Worm (Caenorhabditis elegans): ENCODE data around the gene Y42G9A.1.

Y42G9A.1 gene

ce11 chrIII:6173020-6173597 lies 23.3 kb downstream of the Y42G9A.1 start, which contains the start of the genes abcf-3 and F42A10.5:
TSS of gene abcf-3 (plus strand) at chrIII:6173403.
TSS of gene F42A10.5 (minus strand) at chrIII:6173477.
- no peak for TF ChIP-seq pqm-1 (tag; optimal IDR thresholded peaks at IDR 0.05)
- no peak for TF ChIP-seq ceh-16 (tag; optimal IDR thresholded peaks at IDR 0.05)
- no peak for TF ChIP-seq egl-27 (tag; optimal IDR thresholded peaks at IDR 0.05)
- TF ChIP-seq pha-4 (tag; optimal IDR thresholded peaks at IDR 0.05), result peak; percentile 79
- no peak for TF ChIP-seq jun-1 (tag; optimal IDR thresholded peaks at IDR 0.05)
- no peak for TF ChIP-seq elt-1 (tag; optimal IDR thresholded peaks at IDR 0.05)
- no peak for TF ChIP-seq nhr-77 (tag; optimal IDR thresholded peaks at IDR 0.05)
- no peak for TF ChIP-seq eor-1 (tag; optimal IDR thresholded peaks at IDR 0.05)
- no peak for TF ChIP-seq nhr-67 (tag; optimal IDR thresholded peaks at IDR 0.05)
- no peak for TF ChIP-seq ZK546.5 (tag; optimal IDR thresholded peaks at IDR 0.05)
- no peak for TF ChIP-seq aly-2 (tag; optimal IDR thresholded peaks at IDR 0.05)
- TF ChIP-seq lsy-12 (tag; optimal IDR thresholded peaks at IDR 0.05), result peak; percentile 25
- peak; percentile 14 for TF ChIP-seq lin-39 (tag; optimal IDR thresholded peaks at IDR 0.05)
- TF ChIP-seq zag-1 (tag; optimal IDR thresholded peaks at IDR 0.05), result no peak
- peak; percentile 6 for TF ChIP-seq skn-1 (tag; optimal IDR thresholded peaks at IDR 0.05)
- peak; percentile 77 for TF ChIP-seq nfya-1 (tag; optimal IDR thresholded peaks at IDR 0.05; ENCODE audit: insufficient read depth)
- TF ChIP-seq R02D3.7 (tag; optimal IDR thresholded peaks at IDR 0.05), result no peak
- TF ChIP-seq ceh-28 (tag; optimal IDR thresholded peaks at IDR 0.05), result peak; percentile 12
- peak; percentile 72 for TF ChIP-seq nhr-23 (tag; optimal IDR thresholded peaks at IDR 0.05)
- peak; percentile 74 for TF ChIP-seq lin-15B (tag; optimal IDR thresholded peaks at IDR 0.05)
- TF ChIP-seq tbx-2 (tag; optimal IDR thresholded peaks at IDR 0.05), result peak; percentile 12
- peak; percentile 28 for TF ChIP-seq nhr-11 (tag; optimal IDR thresholded peaks at IDR 0.05)
- TF ChIP-seq ztf-4 (tag; optimal IDR thresholded peaks at IDR 0.05), result peak; percentile 42
- peak; percentile 44 for TF ChIP-seq nhr-25 (tag; optimal IDR thresholded peaks at IDR 0.05)
- TF ChIP-seq snpc-4 (tag; optimal IDR thresholded peaks at IDR 0.05), result no peak
- peak; percentile 34 for TF ChIP-seq elt-2 (tag; optimal IDR thresholded peaks at IDR 0.05)
- TF ChIP-seq nhr-43 (tag; optimal IDR thresholded peaks at IDR 0.05; ENCODE audit: poor library complexity, severe bottlenecking), result peak; percentile 50

ce11 chrIII:6176172-6176571 lies 26.4 kb downstream of the Y42G9A.1 start:
- TF ChIP-seq nhr-76 (tag; optimal IDR thresholded peaks at IDR 0.05), result no peak
- no peak for TF ChIP-seq R02D3.7 (tag; optimal IDR thresholded peaks at IDR 0.05)

ce11 chrIII:6176761-6177160 lies 27.0 kb downstream of the Y42G9A.1 start, which contains the start of gene F42A10.6:
TSS of gene F42A10.6 (minus strand) at chrIII:6176861.
- TF ChIP-seq egl-27 (tag; optimal IDR thresholded peaks at IDR 0.05), result no peak
- TF ChIP-seq nhr-12 (tag; optimal IDR thresholded peaks at IDR 0.05), result no peak
- TF ChIP-seq snpc-4 (tag; optimal IDR thresholded peaks at IDR 0.05), result no peak
- no peak for TF ChIP-seq mdl-1 (tag; optimal IDR thresholded peaks at IDR 0.05)
- peak; percentile 27 for TF ChIP-seq elt-2 (tag; optimal IDR thresholded peaks at IDR 0.05)
- TF ChIP-seq ceh-9 (tag; optimal IDR thresholded peaks at IDR 0.05), result no peak
- TF ChIP-seq fos-1 (tag; optimal IDR thresholded peaks at IDR 0.05), result no peak
- no peak for TF ChIP-seq unc-39 (tag; optimal IDR thresholded peaks at IDR 0.05)
- no peak for TF ChIP-seq fkh-2 (tag; optimal IDR thresholded peaks at IDR 0.05)

ce11 chrIII:6177631-6178030 lies 27.9 kb downstream of the Y42G9A.1 start:
- TF ChIP-seq elt-2 (tag; optimal IDR thresholded peaks at IDR 0.05), result peak; percentile 55
- peak; percentile 56 for TF ChIP-seq pha-4 (tag; optimal IDR thresholded peaks at IDR 0.05)
- no peak for TF ChIP-seq fos-1 (tag; optimal IDR thresholded peaks at IDR 0.05)
- no peak for TF ChIP-seq R02D3.7 (tag; optimal IDR thresholded peaks at IDR 0.05)
- TF ChIP-seq ceh-16 (tag; optimal IDR thresholded peaks at IDR 0.05), result no peak

DNA sequence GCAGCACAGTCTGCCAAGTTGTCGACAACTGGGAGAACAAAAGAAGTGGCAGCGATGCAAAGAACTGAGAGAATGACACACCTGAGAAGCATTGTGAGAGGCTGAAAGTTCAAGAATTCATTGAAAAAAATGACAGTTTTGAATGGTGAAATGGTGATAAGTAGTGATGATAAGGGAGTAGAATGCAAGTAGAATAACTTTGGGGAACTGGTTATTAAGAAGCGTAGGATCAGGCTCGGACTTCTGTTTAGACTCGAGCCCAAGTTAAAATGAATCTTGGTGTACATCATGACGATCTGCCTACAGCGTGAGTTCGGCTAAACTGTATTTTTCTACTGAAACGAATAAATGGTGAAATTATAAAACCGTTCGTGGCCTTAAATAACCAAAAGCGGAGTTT lies 28.8 kb downstream of the Y42G9A.1 start, which contains the start of gene F42A10.7:
Gene F42A10.7 (minus strand): TSS at position 101 of the 400 bp plus-strand sequence.
- TF ChIP-seq snpc-4 (tag; optimal IDR thresholded peaks at IDR 0.05) (no peak), ceh-16 (tag; optimal IDR thresholded peaks at IDR 0.05) (no peak), zag-1 (tag; optimal IDR thresholded peaks at IDR 0.05) (no peak), jun-1 (tag; optimal IDR thresholded peaks at IDR 0.05) (no peak), ceh-82 (tag; optimal IDR thresholded peaks at IDR 0.05) (no peak), nhr-237 (tag; optimal IDR thresholded peaks at IDR 0.05) (no peak), unc-62 (GFP tag; optimal IDR thresholded peaks at IDR 0.05) (no peak), hmg-11 (tag; optimal IDR thresholded peaks at IDR 0.05) (no peak), nfya-1 (tag; optimal IDR thresholded peaks at IDR 0.05; ENCODE audit: insufficient read depth) (no peak), ZK546.5 (tag; optimal IDR thresholded peaks at IDR 0.05) (no peak), ztf-4 (tag; optimal IDR thresholded peaks at IDR 0.05) (no peak), lin-39 (tag; optimal IDR thresholded peaks at IDR 0.05) (no peak), nhr-12 (tag; optimal IDR thresholded peaks at IDR 0.05) (no peak), lin-15B (tag; optimal IDR thresholded peaks at IDR 0.05) (no peak)

Data from whole organism, L3 larva.